Fruit fly (Drosophila melanogaster) ovary, adult (tissue): ENCODE data around the gene Ugt35D1.

Experiments used
- CG17801 ChIP-seq: fragments of 200-800 bp; optimal IDR thresholded peaks from 2 replicates; lab custom pipeline; 2019; ENCODE audit warnings: missing biosample characterization, mild to moderate bottlenecking, missing genetic modification characterization, moderate library complexity; ENCODE audit not compliant: partially characterized antibody

Ugt35D1 gene

dm6 chr3R:31393427-31393826, 1.7 kb downstream of the Ugt35D1 start, which contains the start of gene CG31204:
Gene CG31204, minus strand, starts transcription at chr3R:31393527.
- TF ChIP-seq CG17801, result no peak

dm6 chr3R:31385820-31386330, 9.2 kb downstream of the Ugt35D1 start:
- TF ChIP-seq CG17801, result no peak

dm6 chr3R:31384108-31384507, 11.0 kb downstream of the Ugt35D1 start:
- no peak for TF ChIP-seq CG17801

DNA sequence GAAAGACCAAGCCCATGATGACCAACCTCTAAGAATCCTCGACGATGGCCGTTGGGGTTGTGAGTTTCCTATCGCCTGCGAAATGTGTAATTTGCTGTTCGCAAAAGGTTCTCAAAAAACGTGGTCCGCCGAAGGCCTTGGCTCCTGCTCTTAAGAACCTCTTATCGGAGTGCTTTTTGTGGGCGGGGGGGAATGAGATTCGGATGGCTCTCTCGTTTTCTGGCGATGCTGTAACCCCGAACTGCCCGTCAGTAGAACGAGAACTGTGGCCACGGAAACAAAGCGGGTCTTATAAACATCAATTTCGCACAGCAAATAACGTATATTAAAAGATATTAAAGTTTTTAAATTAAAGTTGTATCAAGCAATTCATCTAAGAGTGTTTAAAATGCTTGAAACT, 13.2 kb downstream of the Ugt35D1 start, which contains the start of gene CG1607:
TSS of gene CG1607 (plus strand) at position 249 of the 400 bp plus-strand sequence.
- no peak for TF ChIP-seq CG17801

- TF ChIP-seq CG17801, result no peak
Measured at dm6 chr3R:31381216-31381688, 13.9 kb downstream of the Ugt35D1 start.

DNA sequence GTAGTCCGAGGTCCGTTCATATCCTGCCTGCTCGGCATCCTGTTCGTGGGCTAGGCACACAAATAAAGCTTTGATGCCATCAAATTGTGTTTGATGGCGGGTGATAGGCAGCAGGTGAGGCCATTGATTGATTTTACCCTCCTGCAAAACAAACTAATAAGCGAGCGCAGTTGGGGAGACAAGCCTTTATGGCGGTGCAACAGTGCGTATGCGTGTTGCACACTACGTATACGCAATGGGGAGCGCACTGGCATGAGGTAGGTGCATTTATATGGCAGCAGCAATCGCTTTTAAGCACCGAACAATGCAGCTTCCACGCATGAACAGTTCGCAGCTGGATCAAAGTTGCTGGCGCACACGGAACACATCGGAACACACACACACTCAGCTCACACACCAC, 14.6 kb downstream of the Ugt35D1 start:
- no peak for TF ChIP-seq CG17801

dm6 chr3R:31372127-31372526, 23.0 kb downstream of the Ugt35D1 start, which contains the start of gene gskt:
Gene gskt, plus strand, starts transcription at chr3R:31372427.
- TF ChIP-seq CG17801, result no peak

dm6 chr3R:31370204-31370603, 24.9 kb downstream of the Ugt35D1 start:
- TF ChIP-seq CG17801, result no peak

DNA sequence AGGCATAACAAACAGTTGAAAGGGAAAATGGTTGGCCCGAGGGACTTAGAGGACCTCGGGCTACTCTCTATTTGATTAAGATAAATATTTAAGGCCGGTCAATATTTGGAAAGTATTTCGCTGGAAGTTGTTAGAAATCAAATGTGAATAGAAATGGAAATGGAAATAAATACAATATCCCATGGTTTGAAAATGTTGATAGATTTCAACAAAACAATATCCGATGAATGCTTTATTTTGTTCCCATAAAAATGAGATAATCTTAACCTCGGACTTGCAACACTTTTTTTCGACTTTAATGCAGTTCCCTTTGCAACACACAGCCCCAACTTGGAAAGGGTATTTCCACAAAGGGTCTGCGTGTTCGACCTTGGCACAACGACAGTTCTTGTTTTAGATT, 26.1 kb downstream of the Ugt35D1 start:
- TF ChIP-seq CG17801, result no peak

dm6 chr3R:31363615-31364014, 31.5 kb downstream of the Ugt35D1 start:
- no peak for TF ChIP-seq CG17801

- TF ChIP-seq CG17801, result no peak
Measured at dm6 chr3R:31346657-31347056, 48.4 kb downstream of the Ugt35D1 start.

DNA sequence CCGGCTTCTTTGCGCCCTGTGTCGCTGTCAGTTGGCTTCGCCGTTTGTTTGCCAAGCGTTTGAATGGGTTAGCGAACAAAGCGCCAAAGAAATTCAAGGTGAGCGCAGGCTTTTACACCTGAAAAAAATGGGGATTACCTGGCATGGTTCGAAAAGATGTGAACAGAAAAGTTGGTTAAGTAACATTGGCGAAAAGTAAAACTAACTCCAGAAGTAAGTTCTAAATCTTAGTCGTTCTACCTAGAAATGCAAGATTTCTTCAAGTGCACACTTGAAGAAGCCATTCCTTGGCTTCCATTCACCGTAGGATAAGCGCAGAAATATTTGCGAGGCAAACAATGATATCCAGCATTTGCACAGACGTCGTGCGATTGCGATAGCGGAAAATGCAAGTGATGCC, 49.5 kb downstream of the Ugt35D1 start:
- TF ChIP-seq CG17801, result no peak
